Worm (Caenorhabditis elegans) whole organism, L1 larva: ENCODE measurements around the gene gcy-33.

Experiments used
- lin-13 ChIP-seq: fragments of 150-350 bp; optimal IDR thresholded peaks from 2 replicates; lab custom pipeline; 2014; ENCODE audit warnings: missing biosample characterization, missing genetic modification reagents, missing genetic modification characterization
- nhr-11 ChIP-seq: fragments of 150-350 bp; optimal IDR thresholded peaks from 2 replicates; lab custom pipeline; 2014; ENCODE audit warnings: missing biosample characterization, missing genetic modification characterization
- unc-62 ChIP-seq: fragments of 150-350 bp; optimal IDR thresholded peaks from 2 replicates; lab custom pipeline; 2014; ENCODE audit warnings: missing biosample characterization, missing genetic modification reagents, missing genetic modification characterization

- TF ChIP-seq lin-13: no peak
- TF ChIP-seq unc-62 (GFP tag; lab: Kevin White, UChicago): no peak
- TF ChIP-seq nhr-11 (tag; lab: Kevin White, UChicago): no peak
These were observed 48.0 kb downstream of the gcy-33 start for ce11 chrV:11953621-11954020.
